Worm (Caenorhabditis elegans): ENCODE data around the gene F26D2.3.
A peak's percentile ranks its signal among the peaks of the same experiment; 100 is the strongest.
"Not testable (repeated sequence)": the region's sequence is repeated elsewhere in the genome, so short reads cannot be mapped to it uniquely, and the experiment has no call there.

F26D2.3 gene

DNA sequence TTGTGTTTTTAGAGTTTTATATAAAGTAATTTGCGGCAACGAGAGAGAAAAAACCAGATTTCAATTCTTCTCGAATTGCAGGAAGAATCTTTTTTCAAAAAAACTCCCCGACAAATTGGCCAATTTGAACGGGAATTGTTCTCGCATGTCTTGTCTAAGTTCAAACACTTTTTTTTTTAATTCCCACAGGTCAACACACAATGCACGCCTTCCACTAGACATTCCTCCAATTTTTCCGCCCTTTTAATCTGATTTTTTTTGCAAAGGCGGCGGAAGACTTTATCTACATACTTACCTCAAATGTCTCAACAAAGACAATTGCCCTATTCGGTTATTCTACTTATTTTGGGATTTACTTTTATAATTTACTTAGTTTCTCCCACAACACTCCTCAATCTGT, at the start of gene F26D2.3:
F26D2.3 (plus strand) TSS at position 301 of the 400 bp plus-strand sequence.
- TF ChIP-seq him-1 (tag; optimal IDR thresholded peaks at IDR 0.05), result no peak
- no peak for TF ChIP-seq dao-5 (tag; optimal IDR thresholded peaks at IDR 0.05)
- no peak for TF ChIP-seq W03F9.2 (tag; optimal IDR thresholded peaks at IDR 0.05)

- TF ChIP-seq him-1 (tag; optimal IDR thresholded peaks at IDR 0.05) (no peak), W03F9.2 (tag; optimal IDR thresholded peaks at IDR 0.05) (no peak), dao-5 (tag; optimal IDR thresholded peaks at IDR 0.05) (no peak)
Observed at ce11 chrV:16361350-16361749, 46.4 kb upstream of the F26D2.3 start.

ce11 chrV:16367575-16367974, 40.2 kb upstream of the F26D2.3 start, which contains the start of gene W08G11.3:
W08G11.3 (plus strand) TSS chrV:16367681.
- no peak for TF ChIP-seq him-1 (tag; optimal IDR thresholded peaks at IDR 0.05)
- TF ChIP-seq dao-5 (tag; optimal IDR thresholded peaks at IDR 0.05), result no peak
- no peak for TF ChIP-seq W03F9.2 (tag; optimal IDR thresholded peaks at IDR 0.05)

- TF ChIP-seq W03F9.2 (tag; optimal IDR thresholded peaks at IDR 0.05), result no peak
- no peak for TF ChIP-seq dao-5 (tag; optimal IDR thresholded peaks at IDR 0.05)
- TF ChIP-seq him-1 (tag; optimal IDR thresholded peaks at IDR 0.05), result no peak
Observed at ce11 chrV:16368143-16368542, 39.6 kb upstream of the F26D2.3 start.

ce11 chrV:16370039-16370438, 37.7 kb upstream of the F26D2.3 start:
- TF ChIP-seq dao-5 (tag; optimal IDR thresholded peaks at IDR 0.05) (peak; percentile 71), W03F9.2 (tag; optimal IDR thresholded peaks at IDR 0.05) (peak; percentile 9), him-1 (tag; optimal IDR thresholded peaks at IDR 0.05) (peak; percentile 52)

ce11 chrV:16374676-16375075, 33.1 kb upstream of the F26D2.3 start, which contains the start of gene srv-34:
srv-34 (minus strand) TSS chrV:16374776.
- TF ChIP-seq dao-5 (tag; optimal IDR thresholded peaks at IDR 0.05) (no peak), him-1 (tag; optimal IDR thresholded peaks at IDR 0.05) (no peak), W03F9.2 (tag; optimal IDR thresholded peaks at IDR 0.05) (no peak)

DNA sequence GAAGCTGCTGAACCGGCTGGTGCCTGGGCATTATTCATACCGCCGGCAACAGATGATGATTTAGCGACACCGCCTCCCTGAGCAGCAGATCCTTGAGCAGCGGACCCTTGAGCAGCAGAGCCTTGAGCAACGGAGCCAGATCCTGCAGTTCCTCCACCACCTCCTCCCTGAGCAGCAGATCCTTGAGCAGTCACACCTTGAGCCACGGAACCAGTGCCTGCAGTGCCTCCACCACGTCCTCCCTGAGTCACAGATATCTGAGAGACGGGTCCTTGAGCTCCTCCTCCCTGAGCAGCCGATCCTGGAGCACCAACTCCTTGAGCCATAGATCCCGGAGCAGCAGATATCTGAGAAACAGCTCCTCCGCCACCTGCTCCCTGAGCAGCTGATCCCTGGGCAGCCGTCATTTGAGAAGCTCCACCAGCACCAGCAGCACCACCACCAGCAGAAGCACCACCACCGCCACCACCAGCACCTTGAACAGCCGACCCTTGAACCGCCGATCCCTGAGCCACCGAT, 31.3 kb upstream of the F26D2.3 start:
- TF ChIP-seq him-1 (tag; optimal IDR thresholded peaks at IDR 0.05) (no peak), W03F9.2 (tag; optimal IDR thresholded peaks at IDR 0.05) (no peak), dao-5 (tag; optimal IDR thresholded peaks at IDR 0.05) (no peak)

DNA sequence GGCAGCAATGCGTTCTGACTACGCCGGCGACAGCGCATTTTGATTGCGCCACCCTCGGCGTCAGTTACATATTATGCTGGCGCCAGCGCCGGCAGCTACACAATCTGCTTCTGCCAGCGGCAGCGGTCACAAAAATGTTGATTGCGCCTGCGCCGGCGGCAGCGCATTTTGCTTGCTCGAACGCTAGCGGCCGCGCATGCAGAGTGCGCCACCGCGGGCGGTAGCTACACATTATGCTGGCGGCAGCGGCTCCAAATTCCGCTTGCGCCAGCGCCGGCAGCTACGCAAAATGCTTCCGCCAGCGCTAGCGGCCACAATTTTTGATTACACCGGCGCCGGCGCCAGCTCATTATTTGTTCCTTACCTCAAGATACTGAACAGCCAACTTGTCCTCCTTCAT, 30.6 kb upstream of the F26D2.3 start:
- no peak for TF ChIP-seq him-1 (tag; optimal IDR thresholded peaks at IDR 0.05)
- TF ChIP-seq dao-5 (tag; optimal IDR thresholded peaks at IDR 0.05), result no peak
- no peak for TF ChIP-seq W03F9.2 (tag; optimal IDR thresholded peaks at IDR 0.05)

DNA sequence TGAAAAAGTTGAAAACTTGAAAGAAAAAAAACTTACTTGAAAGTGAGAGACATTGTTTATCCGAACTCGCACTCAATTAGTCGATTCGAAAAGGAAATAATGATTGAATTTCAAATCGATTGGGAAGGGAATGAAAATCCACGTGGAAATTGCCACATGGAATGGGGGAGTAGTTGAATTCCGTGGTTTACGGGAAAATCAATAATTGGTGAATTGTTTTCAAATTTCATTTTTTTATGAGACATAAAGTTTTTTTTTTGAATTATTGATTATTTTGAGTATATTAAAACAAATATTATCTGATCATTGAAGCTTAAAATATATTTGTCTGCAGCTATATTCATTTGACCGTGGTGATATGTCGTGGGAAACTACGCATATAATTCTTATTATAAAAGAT, 29.9 kb upstream of the F26D2.3 start, which contains the start of gene F13A7.1:
F13A7.1 (minus strand) TSS at position 101 of the 400 bp plus-strand sequence.
- TF ChIP-seq W03F9.2 (tag; optimal IDR thresholded peaks at IDR 0.05) (no peak), dao-5 (tag; optimal IDR thresholded peaks at IDR 0.05) (no peak), him-1 (tag; optimal IDR thresholded peaks at IDR 0.05) (no peak)

DNA sequence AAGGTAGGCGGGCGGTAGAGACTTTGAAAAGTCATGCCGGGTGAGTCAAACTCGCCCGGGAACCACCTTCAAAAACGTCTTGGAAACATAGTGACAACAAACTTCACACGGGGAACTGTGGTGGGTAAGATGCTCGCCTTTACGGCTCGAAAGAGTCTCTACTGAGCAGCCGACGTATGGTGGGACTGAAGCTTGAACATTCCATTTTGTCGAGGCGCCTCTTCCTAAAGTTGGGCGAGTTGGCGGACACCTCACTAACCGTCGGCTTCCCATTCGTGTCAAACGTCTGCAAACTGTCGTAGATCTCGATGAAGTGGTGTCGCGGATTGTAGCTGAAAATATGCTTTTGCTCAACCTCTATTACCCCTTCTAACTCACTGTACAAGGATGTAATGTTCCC, 24.8 kb upstream of the F26D2.3 start:
- TF ChIP-seq dao-5 (tag; optimal IDR thresholded peaks at IDR 0.05), result no peak
- no peak for TF ChIP-seq him-1 (tag; optimal IDR thresholded peaks at IDR 0.05)
- TF ChIP-seq W03F9.2 (tag; optimal IDR thresholded peaks at IDR 0.05), result no peak

DNA sequence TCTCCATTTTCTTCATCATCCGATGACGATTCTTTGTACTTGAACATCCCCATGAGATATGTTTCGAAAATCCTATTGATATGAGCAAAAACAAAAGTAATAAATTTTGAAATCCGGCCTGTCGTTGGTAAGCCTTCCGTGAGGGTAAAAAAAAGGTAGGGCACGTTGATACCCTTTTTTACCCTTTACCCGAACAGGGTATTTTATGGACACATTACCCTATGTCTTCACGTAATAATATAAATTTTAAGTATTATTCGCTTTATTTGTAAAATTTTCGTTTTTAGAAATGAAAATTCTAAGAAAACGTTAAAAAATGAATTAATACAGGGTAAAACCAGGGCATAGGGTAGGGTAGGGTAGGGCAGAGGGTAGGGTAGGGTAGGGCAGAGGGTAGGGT, 24.0 kb upstream of the F26D2.3 start, which contains the start of gene F13A7.7:
F13A7.7 (minus strand) TSS at position 101 of the 400 bp plus-strand sequence.
- TF ChIP-seq W03F9.2, him-1, dao-5 (tag; optimal IDR thresholded peaks at IDR 0.05): not testable (repeated sequence)

DNA sequence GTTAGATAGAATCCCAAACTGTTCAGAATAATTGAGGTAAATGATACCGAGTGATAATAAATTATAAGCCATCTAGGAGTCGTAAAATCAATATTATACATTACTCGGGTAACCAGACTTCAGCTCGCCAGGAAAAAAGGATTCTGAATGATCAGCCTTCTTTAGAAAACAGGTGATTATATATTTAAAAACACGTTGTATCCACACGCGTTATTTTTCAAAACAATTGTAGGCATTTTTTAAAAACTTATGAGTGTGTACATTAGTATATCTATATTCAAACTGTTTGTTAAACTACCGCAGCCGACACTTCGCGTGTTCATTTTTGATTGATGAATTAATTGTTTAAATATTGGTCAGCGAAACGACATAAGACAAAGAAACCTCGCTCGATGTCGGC, 19.5 kb upstream of the F26D2.3 start, which contains the start of gene sri-65:
sri-65 (minus strand) TSS at position 101 of the 400 bp plus-strand sequence.
- no peak for TF ChIP-seq dao-5 (tag; optimal IDR thresholded peaks at IDR 0.05)
- no peak for TF ChIP-seq W03F9.2 (tag; optimal IDR thresholded peaks at IDR 0.05)
- no peak for TF ChIP-seq him-1 (tag; optimal IDR thresholded peaks at IDR 0.05)

DNA sequence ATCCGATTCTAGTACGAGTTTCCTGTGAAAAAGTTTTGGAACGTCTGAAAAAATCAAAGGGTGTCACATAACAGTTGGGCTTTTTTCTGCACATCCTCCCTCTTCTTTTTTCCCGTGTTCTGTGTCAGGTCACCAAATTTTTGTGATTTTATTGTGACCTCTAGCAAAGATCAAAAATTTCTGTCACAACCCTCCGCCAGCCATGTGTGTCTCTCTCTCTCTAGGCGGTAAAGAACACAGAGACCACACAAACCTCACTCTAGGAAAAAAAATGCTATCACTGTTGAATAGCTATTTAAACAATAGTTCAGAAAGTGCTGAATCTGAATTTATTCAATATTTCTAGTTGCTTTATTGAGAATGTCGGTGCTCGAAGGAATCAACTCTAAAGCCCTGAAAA, 17.1 kb upstream of the F26D2.3 start, which contains the start of gene gst-44:
gst-44 (plus strand) TSS at position 237 of the 400 bp plus-strand sequence.
- TF ChIP-seq dao-5 (tag; optimal IDR thresholded peaks at IDR 0.05) (no peak), W03F9.2 (tag; optimal IDR thresholded peaks at IDR 0.05) (no peak), him-1 (tag; optimal IDR thresholded peaks at IDR 0.05) (no peak)

DNA sequence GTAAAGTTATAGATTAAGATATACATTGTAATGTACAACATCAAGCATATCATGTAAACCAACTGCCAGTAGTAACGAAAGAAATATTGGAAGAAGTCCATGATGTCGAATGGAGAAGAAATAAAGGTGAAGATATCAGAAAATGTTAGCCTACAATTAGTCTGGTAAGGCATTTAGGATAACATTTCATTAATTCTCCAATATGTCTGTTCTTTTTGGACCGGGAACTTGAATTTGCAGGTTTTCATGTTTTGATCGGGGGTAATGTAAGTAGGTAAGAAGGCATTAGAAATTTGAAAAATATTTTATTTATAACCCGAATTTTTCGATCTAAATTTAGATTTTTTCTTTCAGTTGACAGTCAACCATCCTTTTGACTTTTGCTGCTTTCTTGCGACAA, 14.0 kb upstream of the F26D2.3 start, which contains the start of gene srd-63:
srd-63 (minus strand) TSS at position 101 of the 400 bp plus-strand sequence.
- TF ChIP-seq dao-5 (tag; optimal IDR thresholded peaks at IDR 0.05) (no peak), him-1 (tag; optimal IDR thresholded peaks at IDR 0.05) (no peak), W03F9.2 (tag; optimal IDR thresholded peaks at IDR 0.05) (no peak)

ce11 chrV:16395131-16395530, 12.6 kb upstream of the F26D2.3 start, which contains the start of gene F13A7.11:
F13A7.11 (minus strand) TSS chrV:16395304.
- TF ChIP-seq dao-5 (tag; optimal IDR thresholded peaks at IDR 0.05) (no peak), W03F9.2 (tag; optimal IDR thresholded peaks at IDR 0.05) (no peak), him-1 (tag; optimal IDR thresholded peaks at IDR 0.05) (no peak)
